Worm (Caenorhabditis elegans) whole organism, young adult: ENCODE results near the gene srz-32.
"Not testable (repeated sequence)": the region's sequence is repeated elsewhere in the genome, so short reads cannot be mapped to it uniquely, and the experiment has no call there.

Experiments
- B0261.1 ChIP-seq: sonication (generic microtip); optimal IDR thresholded peaks from 2 replicates; lab custom pipeline; 2016; ENCODE audit warnings: mild to moderate bottlenecking, missing genetic modification characterization, moderate library complexity, missing compliant biosample characterization
- B0336.3 ChIP-seq: fragments of 200-800 bp; sonication (Bioruptor generic); IDR thresholded peaks from 2 replicates; pipeline ENCODE4 v1.3.6; 2022; ENCODE audit warnings: missing genetic modification characterization, missing compliant biosample characterization
- C06A6.2 ChIP-seq: fragments of 200-800 bp; sonication (Bioruptor generic); conservative IDR thresholded peaks from 2 replicates; pipeline ENCODE4 v1.3.6; 2022; ENCODE audit warnings: missing genetic modification characterization, missing compliant biosample characterization
- C17E4.6 ChIP-seq: fragments of 200-800 bp; sonication (Bioruptor generic); IDR thresholded peaks from 2 replicates; pipeline ENCODE4 v1.3.6; 2022; ENCODE audit warnings: missing genetic modification reagents, missing genetic modification characterization, missing compliant biosample characterization
- D2030.7 ChIP-seq: fragments of 200-800 bp; sonication (Bioruptor generic); IDR thresholded peaks from 2 replicates; pipeline ENCODE4 v1.3.6; 2022; ENCODE audit warnings: missing genetic modification reagents, missing genetic modification characterization, missing compliant biosample characterization
- F49E8.2 ChIP-seq: sonication (generic microtip); optimal IDR thresholded peaks from 3 replicates; lab custom pipeline; 2017; ENCODE audit warnings: missing genetic modification characterization, mild to moderate bottlenecking, missing compliant biosample characterization, antibody characterized with exemption, moderate library complexity; ENCODE audit not compliant: insufficient read depth
- F57C9.4 ChIP-seq: sonication (generic microtip); optimal IDR thresholded peaks from 2 replicates; lab custom pipeline; 2017; ENCODE audit warnings: mild to moderate bottlenecking, missing genetic modification characterization, missing compliant biosample characterization
- K11D2.4 ChIP-seq: fragments of 200-800 bp; sonication (Bioruptor generic); IDR thresholded peaks from 2 replicates; pipeline ENCODE4 v1.3.6; 2022; ENCODE audit warnings: missing genetic modification reagents, missing genetic modification characterization, missing compliant biosample characterization
- akir-1 ChIP-seq: fragments of 200-800 bp; sonication (Bioruptor generic); optimal IDR thresholded peaks from 2 replicates; lab custom pipeline; 2018; ENCODE audit warnings: mild to moderate bottlenecking, missing genetic modification characterization, moderate library complexity, missing compliant biosample characterization
- ama-1 ChIP-seq, 3 experiments: fragments of 150-350 bp in 1 of 3; sonication (generic microtip) in 2 of 3; optimal IDR thresholded peaks; 2 replicates each; lab custom pipeline; 2014 to 2018; ENCODE audit warnings: missing biosample characterization in 2 of 3, missing genetic modification characterization in 2 of 3, missing genetic modification reagents in 2 of 3
- aptf-2 ChIP-seq: fragments of 200-800 bp; sonication (Bioruptor generic); conservative IDR thresholded peaks from 2 replicates; pipeline ENCODE4 v1.3.6; 2022; ENCODE audit warnings: missing genetic modification reagents, missing genetic modification characterization, missing compliant biosample characterization
- atf-7 ChIP-seq: sonication (generic microtip); optimal IDR thresholded peaks from 2 replicates; lab custom pipeline; 2017; ENCODE audit warnings: mild to moderate bottlenecking, missing genetic modification characterization, missing compliant biosample characterization
- bed-2 ChIP-seq: fragments of 200-800 bp; sonication (Bioruptor generic); IDR thresholded peaks from 2 replicates; pipeline ENCODE4 v1.3.6; 2022; ENCODE audit warnings: missing genetic modification reagents, missing genetic modification characterization, missing compliant biosample characterization
- ccch-3 ChIP-seq: fragments of 200-800 bp; sonication (Bioruptor generic); optimal IDR thresholded peaks from 2 replicates; lab custom pipeline; 2018; ENCODE audit warnings: mild to moderate bottlenecking, missing genetic modification characterization, missing compliant biosample characterization
- ceh-27 ChIP-seq: fragments of 200-800 bp; sonication (Bioruptor generic); optimal IDR thresholded peaks from 2 replicates; lab custom pipeline; 2018; ENCODE audit warnings: mild to moderate bottlenecking, missing genetic modification characterization, moderate library complexity, missing compliant biosample characterization
- chd-7 ChIP-seq: sonication (generic microtip); optimal IDR thresholded peaks from 2 replicates; lab custom pipeline; 2016; ENCODE audit warnings: mild to moderate bottlenecking, missing genetic modification characterization, moderate library complexity, missing compliant biosample characterization
- efl-1 ChIP-seq: fragments of 150-350 bp; optimal IDR thresholded peaks from 2 replicates; lab custom pipeline; 2014; ENCODE audit warnings: missing biosample characterization, missing genetic modification reagents, missing genetic modification characterization
- egl-44 ChIP-seq: fragments of 200-800 bp; sonication (Bioruptor generic); IDR thresholded peaks from 2 replicates; pipeline ENCODE4 v1.3.6; 2022; ENCODE audit warnings: missing genetic modification reagents, missing genetic modification characterization, missing compliant biosample characterization
- egrh-3 ChIP-seq: fragments of 200-800 bp; sonication (Bioruptor generic); IDR thresholded peaks from 2 replicates; pipeline ENCODE4 v1.3.6; 2022; ENCODE audit warnings: missing genetic modification reagents, missing genetic modification characterization, missing compliant biosample characterization
- fkh-3 ChIP-seq: sonication (generic microtip); optimal IDR thresholded peaks from 2 replicates; lab custom pipeline; 2016; ENCODE audit warnings: mild to moderate bottlenecking, missing genetic modification characterization, missing compliant biosample characterization
- him-1 ChIP-seq: sonication (generic microtip); optimal IDR thresholded peaks from 2 replicates; lab custom pipeline; 2016; ENCODE audit warnings: missing genotype, missing genetic modification reagents, missing genetic modification characterization, missing compliant biosample characterization
- hmg-1.2 ChIP-seq: fragments of 200-800 bp; sonication (Bioruptor generic); IDR thresholded peaks from 2 replicates; pipeline ENCODE4 v1.3.6; 2022; ENCODE audit warnings: missing genetic modification reagents, missing genetic modification characterization, missing compliant biosample characterization
- let-526 ChIP-seq: fragments of 200-800 bp; sonication (Bioruptor generic); IDR thresholded peaks from 2 replicates; pipeline ENCODE4 v1.3.6; 2022; ENCODE audit warnings: missing genetic modification reagents, missing genetic modification characterization, missing compliant biosample characterization
- let-607 ChIP-seq, 2 experiments: fragments of 200-800 bp in 1 of 2; sonication (Bioruptor generic) in 1 of 2; sonication (generic microtip) in 1 of 2; optimal IDR thresholded peaks; 2 replicates each; lab custom pipeline; 2016 to 2018; ENCODE audit warnings: mild to moderate bottlenecking in 2 of 2, missing compliant biosample characterization in 2 of 2, missing genetic modification characterization in 2 of 2, moderate library complexity in 2 of 2, missing genotype in 1 of 2
- lin-26 ChIP-seq: fragments of 200-800 bp; sonication (Bioruptor generic); IDR thresholded peaks from 2 replicates; pipeline ENCODE4 v1.3.6; 2022; ENCODE audit warnings: missing genetic modification reagents, missing genetic modification characterization, missing compliant biosample characterization
- mel-28 ChIP-seq: sonication (generic microtip); optimal IDR thresholded peaks from 2 replicates; lab custom pipeline; 2016; ENCODE audit warnings: borderline replicate concordance, mild to moderate bottlenecking, missing genetic modification characterization, missing compliant biosample characterization
- nfyb-1 ChIP-seq: fragments of 200-800 bp; sonication (Bioruptor generic); IDR thresholded peaks from 2 replicates; pipeline ENCODE4 v1.3.6; 2022; ENCODE audit warnings: missing genetic modification reagents, missing genetic modification characterization, missing compliant biosample characterization
- pbrm-1 ChIP-seq: fragments of 200-800 bp; sonication (Bioruptor generic); IDR thresholded peaks from 2 replicates; pipeline ENCODE4 v1.3.6; 2022; ENCODE audit warnings: missing genetic modification reagents, missing genetic modification characterization, missing compliant biosample characterization
- snpc-3.4 ChIP-seq: sonication (generic microtip); optimal IDR thresholded peaks from 2 replicates; lab custom pipeline; 2017; ENCODE audit warnings: missing genetic modification characterization, mild to moderate bottlenecking, missing compliant biosample characterization, antibody characterized with exemption, moderate library complexity, missing genotype, missing genetic modification reagents
- tbp1 ChIP-seq: fragments of 200-800 bp; sonication (Bioruptor generic); optimal IDR thresholded peaks from 2 replicates; lab custom pipeline; 2018; ENCODE audit warnings: mild to moderate bottlenecking, missing genetic modification characterization, missing compliant biosample characterization
- tlf-1 ChIP-seq: fragments of 200-800 bp; sonication (Bioruptor generic); optimal IDR thresholded peaks from 2 replicates; lab custom pipeline; 2018; ENCODE audit warnings: mild to moderate bottlenecking, missing genetic modification characterization, missing compliant biosample characterization
- zfh-2 ChIP-seq: fragments of 200-800 bp; sonication (Bioruptor generic); conservative IDR thresholded peaks from 2 replicates; pipeline ENCODE4 v1.3.6; 2022; ENCODE audit warnings: missing genetic modification reagents, missing genetic modification characterization, missing compliant biosample characterization
- ztf-26 ChIP-seq: sonication (generic microtip); optimal IDR thresholded peaks from 2 replicates; lab custom pipeline; 2017; ENCODE audit warnings: missing genetic modification characterization, missing compliant biosample characterization
- ztf-28 ChIP-seq: fragments of 200-800 bp; sonication (Bioruptor generic); IDR thresholded peaks from 2 replicates; pipeline ENCODE4 v1.3.6; 2022; ENCODE audit warnings: missing genetic modification reagents, missing genetic modification characterization, missing compliant biosample characterization
- ztf-3 ChIP-seq: fragments of 200-800 bp; sonication (Bioruptor generic); optimal IDR thresholded peaks from 2 replicates; lab custom pipeline; 2018; ENCODE audit warnings: mild to moderate bottlenecking, missing genetic modification characterization, missing compliant biosample characterization
- ztf-6 ChIP-seq: fragments of 200-800 bp; sonication (Bioruptor generic); IDR thresholded peaks from 2 replicates; pipeline ENCODE4 v1.3.6; 2022; ENCODE audit warnings: missing genetic modification reagents, missing genetic modification characterization, missing compliant biosample characterization

Gene srz-32

DNA sequence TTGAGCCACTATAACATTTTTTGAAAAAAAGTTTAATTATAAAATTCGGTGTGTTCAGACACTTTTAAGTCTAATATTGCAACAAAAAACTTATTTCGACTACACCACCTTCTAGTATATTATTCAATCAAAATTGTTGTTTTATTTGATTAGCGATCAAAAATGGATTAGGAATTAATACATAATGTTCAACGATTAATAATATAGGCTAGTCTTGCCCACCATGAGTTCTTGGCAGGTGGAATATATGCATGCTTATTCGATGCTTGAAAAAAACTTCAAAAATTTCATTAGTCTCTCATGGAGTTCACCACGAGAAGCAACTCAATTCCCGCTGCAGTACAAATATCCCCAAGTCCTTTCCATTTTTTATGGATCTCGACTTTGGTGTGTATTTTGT, at the start of gene srz-32:
TSS of gene srz-32 (plus strand) at position 301 of the 400 bp plus-strand sequence.
- TF ChIP-seq lin-26 (GFP tag; lab: Robert Waterston, UW) (no peak), hmg-1.2 (GFP tag; lab: Robert Waterston, UW) (no peak), fkh-3 (tag; lab: Kevin White, UChicago) (no peak), bed-2 (GFP tag; lab: Robert Waterston, UW) (no peak), C06A6.2 (GFP tag; lab: Robert Waterston, UW) (no peak), egl-44 (GFP tag; lab: Robert Waterston, UW) (no peak), aptf-2 (GFP tag; lab: Robert Waterston, UW) (no peak), zfh-2 (GFP tag; lab: Robert Waterston, UW) (no peak), ceh-27 (GFP tag; lab: Kevin White, UChicago) (no peak), F57C9.4 (tag; lab: Kevin White, UChicago) (no peak), chd-7 (tag; lab: Kevin White, UChicago) (no peak), ccch-3 (GFP tag; lab: Kevin White, UChicago) (no peak)
- TF ChIP-seq, all 124 proteins: peak for 0

DNA sequence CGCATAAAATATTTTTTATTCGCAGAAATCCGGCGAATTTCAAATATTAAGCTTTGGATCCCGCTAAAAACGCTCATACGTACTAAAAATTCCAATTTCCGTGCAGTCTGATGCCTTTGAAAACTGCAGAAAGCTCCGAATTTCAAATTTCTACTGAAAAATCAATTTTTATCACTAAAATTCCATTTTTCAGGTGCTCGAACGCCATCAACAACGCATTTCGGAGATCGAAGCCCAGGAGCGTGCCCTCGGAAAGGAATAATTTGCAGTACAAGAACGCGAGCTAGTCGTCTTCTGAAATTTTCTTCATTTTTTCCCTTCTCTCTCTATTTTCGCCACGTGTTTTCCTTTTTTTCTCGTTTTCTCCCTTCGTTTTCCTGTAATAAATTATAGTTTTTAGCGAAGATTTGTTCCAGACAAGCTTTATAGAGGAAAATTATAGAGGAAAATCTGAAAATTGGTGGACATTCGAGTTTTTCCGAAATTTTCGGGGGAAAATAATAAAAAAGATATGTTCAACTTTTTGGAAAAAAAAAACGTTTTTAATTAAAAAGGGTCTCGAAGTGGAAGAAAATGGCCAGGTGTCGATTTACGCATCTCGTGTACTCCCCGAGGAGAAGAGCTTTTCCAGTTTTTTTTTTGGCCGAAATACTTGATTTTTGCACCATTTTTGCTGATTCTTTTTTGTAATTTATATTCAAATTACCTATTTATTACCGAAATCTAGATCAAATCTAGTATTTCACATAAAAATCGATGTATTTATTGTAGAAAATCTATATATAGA, 49.4 kb upstream of the srz-32 start:
- TF ChIP-seq tlf-1 (GFP tag; lab: Kevin White, UChicago): peak; percentile 4
- TF ChIP-seq ama-1 (optimal IDR thresholded peaks at IDR 0.05; lab: Kevin White, UChicago): no peak
- peak in 1 of 2 experiments; percentile 47 for TF ChIP-seq ama-1 (GFP tag; optimal IDR thresholded peaks at IDR 0.05; lab: Kevin White, UChicago)
- TF ChIP-seq let-607 (tag; optimal IDR thresholded peaks at IDR 0.05; lab: Kevin White, UChicago): peak in 1 of 2 experiments; percentile 13
- TF ChIP-seq him-1 (tag; lab: Kevin White, UChicago): no peak
- no peak for TF ChIP-seq C17E4.6 (GFP tag; lab: Robert Waterston, UW)
- TF ChIP-seq mel-28 (tag; lab: Kevin White, UChicago): no peak
- TF ChIP-seq B0336.3 (GFP tag; lab: Robert Waterston, UW): peak; percentile 45; the same call in 1 of the 2 replicates
- TF ChIP-seq atf-7 (tag; lab: Kevin White, UChicago): no peak

DNA sequence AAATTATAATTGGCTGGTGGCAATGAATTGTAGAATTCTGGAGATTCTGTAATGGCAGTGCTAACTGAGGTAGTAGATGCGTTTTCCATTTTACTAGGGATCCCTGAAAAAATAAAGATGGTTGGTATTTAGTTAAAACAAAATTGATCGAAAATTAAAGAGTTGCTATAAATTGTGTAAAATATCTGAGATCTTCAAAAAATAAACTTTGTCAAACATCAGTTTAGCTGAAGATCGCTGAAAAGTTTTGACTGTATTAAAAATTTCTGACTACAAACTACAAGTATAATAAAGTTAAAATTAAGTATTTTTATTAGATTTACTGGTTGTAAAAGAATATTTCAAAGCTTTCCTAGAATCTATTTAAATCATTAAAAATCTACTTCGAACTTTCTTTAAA, 46.1 kb upstream of the srz-32 start, which contains the start of gene B0546.5:
TSS of gene B0546.5 (minus strand) at position 101 of the 400 bp plus-strand sequence.
- not testable (repeated sequence) for TF ChIP-seq ztf-3 (GFP tag; lab: Kevin White, UChicago); D2030.7; tbp1 (GFP tag; lab: Kevin White, UChicago)
- TF ChIP-seq, all 124 proteins: peak for 0; not testable (repeated sequence) for 124

DNA sequence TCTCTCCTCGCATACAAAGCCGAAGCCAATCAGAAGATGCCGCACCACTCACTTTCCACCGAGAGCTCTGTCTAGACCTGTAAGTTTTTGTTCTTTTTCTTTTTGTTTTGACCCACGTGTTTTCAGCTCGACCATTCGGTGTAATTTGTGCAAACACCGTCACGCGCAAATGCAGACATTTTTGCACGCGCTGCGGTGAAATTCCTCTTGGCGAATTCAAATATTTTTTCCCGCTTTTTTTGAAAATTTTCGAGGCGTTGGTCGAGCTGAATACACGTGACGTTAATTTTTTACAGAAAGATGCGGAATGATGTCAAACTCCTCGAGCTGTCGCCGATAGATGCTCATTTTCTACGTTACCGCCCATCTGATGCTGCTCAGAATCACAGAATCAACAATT, 42.1 kb upstream of the srz-32 start, which contains the start of gene C04C3.4:
TSS of gene C04C3.4 (plus strand) at position 301 of the 400 bp plus-strand sequence.
- not testable (repeated sequence) for TF ChIP-seq nfyb-1 (GFP tag; lab: Robert Waterston, UW); akir-1 (GFP tag; lab: Kevin White, UChicago); F49E8.2

DNA sequence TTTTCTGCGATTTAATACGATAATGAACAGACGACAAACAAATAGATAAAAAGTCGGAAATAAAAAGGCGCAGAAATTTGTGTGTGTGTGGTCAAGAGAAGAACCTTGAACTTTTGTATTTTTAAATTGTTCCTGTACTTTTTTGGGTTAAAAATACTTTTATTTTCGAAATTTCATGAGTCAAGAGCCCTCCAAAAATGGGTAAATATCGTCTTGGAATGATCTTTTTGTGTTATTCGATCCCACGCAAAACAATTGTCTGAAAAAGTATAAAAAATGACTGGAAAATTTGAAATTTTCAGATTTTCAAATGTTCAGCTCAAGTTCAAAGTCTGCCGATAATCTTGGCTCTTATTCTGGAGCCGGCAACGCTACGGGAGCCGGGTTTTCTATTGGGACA, 40.5 kb upstream of the srz-32 start, which contains the start of gene C04C3.14:
TSS of gene C04C3.14 (plus strand) at position 301 of the 400 bp plus-strand sequence.
- TF ChIP-seq ztf-6 (GFP tag; lab: Robert Waterston, UW): no peak
- TF ChIP-seq B0261.1: no peak
- TF ChIP-seq K11D2.4: no peak
- TF ChIP-seq pbrm-1 (GFP tag; lab: Robert Waterston, UW): no peak
- no peak for TF ChIP-seq let-526 (GFP tag; lab: Robert Waterston, UW)
- no peak for TF ChIP-seq ztf-28 (GFP tag; lab: Robert Waterston, UW)
- no peak for TF ChIP-seq snpc-3.4
- TF ChIP-seq ztf-3 (GFP tag; lab: Kevin White, UChicago): no peak
- TF ChIP-seq ztf-26 (tag; lab: Kevin White, UChicago): no peak
- TF ChIP-seq egrh-3 (GFP tag; lab: Robert Waterston, UW): no peak
- TF ChIP-seq efl-1: no peak
